Fruit fly (Drosophila melanogaster) whole organism, embryonic: ENCODE measurements around the gene CG9776.

Experiments
- CG12299 ChIP-seq: fragments of 200-800 bp; sonication (Bioruptor generic); optimal IDR thresholded peaks from 2 replicates; lab custom pipeline; 2018; ENCODE audit warnings: missing biosample characterization, mild to moderate bottlenecking, missing genetic modification characterization
- Dad ChIP-seq: fragments of 200-800 bp; sonication (Bioruptor generic); optimal IDR thresholded peaks from 3 replicates; lab custom pipeline; 2016; ENCODE audit warnings: missing biosample characterization, missing genetic modification characterization

- TF ChIP-seq Dad (GFP tag; lab: Kevin White, UChicago) (no peak), CG12299 (tag; lab: Kevin White, UChicago) (no peak)
Observed at dm6 chr3R:4291289-4291688, 42.6 kb downstream of the CG9776 start.
